Worm (Caenorhabditis elegans) whole organism, mixed stage, embryonic: ENCODE measurements around the gene acr-21.

Experiments used
- ceh-83 ChIP-seq: fragments of 200-800 bp; sonication (Bioruptor generic); optimal IDR thresholded peaks from 2 replicates; lab custom pipeline; 2018; ENCODE audit warnings: mild to moderate bottlenecking, missing genetic modification characterization, missing compliant biosample characterization
- ces-1 ChIP-seq: fragments of 150-350 bp; optimal IDR thresholded peaks from 2 replicates; lab custom pipeline; 2014; ENCODE audit warnings: missing biosample characterization, missing genetic modification reagents, missing genetic modification characterization
- elt-1 ChIP-seq: sonication (generic microtip); optimal IDR thresholded peaks from 2 replicates; lab custom pipeline; 2017; ENCODE audit warnings: missing genetic modification characterization, mild to moderate bottlenecking, missing compliant biosample characterization, antibody characterized with exemption, moderate library complexity, borderline replicate concordance; ENCODE audit not compliant: insufficient read depth
- lin-13 ChIP-seq: fragments of 150-350 bp; optimal IDR thresholded peaks from 2 replicates; lab custom pipeline; 2014; ENCODE audit warnings: missing biosample characterization, missing genetic modification characterization
- nhr-237 ChIP-seq: fragments of 150-350 bp; optimal IDR thresholded peaks from 2 replicates; lab custom pipeline; 2014; ENCODE audit warnings: missing biosample characterization, missing genetic modification characterization
- nhr-28 ChIP-seq: fragments of 150-350 bp; optimal IDR thresholded peaks from 2 replicates; lab custom pipeline; 2014; ENCODE audit warnings: missing biosample characterization, missing genetic modification characterization
- nhr-76 ChIP-seq: sonication (generic microtip); optimal IDR thresholded peaks from 2 replicates; lab custom pipeline; 2017; ENCODE audit warnings: missing biosample characterization, missing genetic modification characterization
- pha-4 ChIP-seq: fragments of 150-350 bp; optimal IDR thresholded peaks from 2 replicates; lab custom pipeline; 2018; ENCODE audit warnings: missing biosample characterization, missing genetic modification reagents, missing genetic modification characterization
- snpc-4 ChIP-seq: fragments of 150-350 bp; optimal IDR thresholded peaks from 2 replicates; lab custom pipeline; 2014; ENCODE audit warnings: missing biosample characterization, missing genetic modification characterization
- ztf-11 ChIP-seq: fragments of 150-350 bp; optimal IDR thresholded peaks from 2 replicates; lab custom pipeline; 2014; ENCODE audit warnings: missing biosample characterization, missing genetic modification characterization

- TF ChIP-seq pha-4 (tag; lab: Kevin White, UChicago) (no peak), nhr-76 (tag; lab: Kevin White, UChicago) (no peak), ces-1 (no peak), lin-13 (tag; lab: Kevin White, UChicago) (no peak), ceh-83 (GFP tag; lab: Kevin White, UChicago) (no peak), nhr-237 (no peak), nhr-28 (tag; lab: Kevin White, UChicago) (no peak), ztf-11 (tag; lab: Kevin White, UChicago) (no peak), elt-1 (tag; lab: Kevin White, UChicago) (no peak), snpc-4 (tag; lab: Kevin White, UChicago) (no peak)
Measured at ce11 chrIII:6601073-6601472, 19.4 kb downstream of the acr-21 start, which contains the start of gene let-765.
